Worm (Caenorhabditis elegans): ENCODE results near the gene C49C3.4.

C49C3.4 gene

DNA sequence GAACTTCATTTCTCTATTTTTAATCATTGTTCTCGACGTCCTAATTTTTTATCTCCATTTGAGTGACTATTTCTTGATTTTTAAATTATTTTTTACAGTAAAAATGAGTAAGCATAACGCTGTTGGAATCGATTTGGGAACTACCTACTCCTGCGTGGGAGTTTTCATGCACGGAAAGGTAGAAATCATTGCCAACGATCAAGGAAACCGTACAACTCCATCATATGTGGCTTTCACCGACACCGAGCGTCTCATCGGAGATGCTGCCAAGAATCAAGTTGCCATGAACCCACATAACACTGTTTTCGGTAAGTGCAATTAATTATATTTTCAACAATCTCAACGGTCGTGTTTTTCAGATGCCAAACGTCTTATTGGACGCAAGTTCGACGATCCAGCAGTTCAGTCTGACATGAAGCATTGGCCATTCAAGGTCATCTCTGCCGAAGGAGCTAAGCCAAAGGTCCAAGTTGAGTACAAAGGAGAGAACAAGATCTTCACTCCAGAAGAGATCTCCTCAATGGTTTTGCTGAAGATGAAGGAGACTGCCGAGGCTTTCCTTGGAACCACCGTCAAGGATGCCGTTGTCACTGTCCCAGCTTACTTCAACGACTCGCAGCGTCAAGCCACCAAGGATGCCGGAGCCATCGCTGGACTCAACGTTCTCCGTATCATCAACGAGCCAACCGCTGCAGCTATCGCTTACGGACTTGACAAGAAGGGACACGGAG, 41.6 kb upstream of the C49C3.4 start, which contains the start of gene hsp-1:
Gene hsp-1 (plus strand): TSS at position 99 of the 731 bp plus-strand sequence.
- TF ChIP-seq ceh-45 (GFP tag; IDR thresholded peaks at IDR 0.05) (no peak), madf-2 (tag; optimal IDR thresholded peaks at IDR 0.05) (no peak), sox-2 (GFP tag; IDR thresholded peaks at IDR 0.05) (no peak), ahr-1 (tag; optimal IDR thresholded peaks at IDR 0.05) (no peak), T23F11.4 (GFP tag; optimal IDR thresholded peaks at IDR 0.05) (no peak), hlh-6 (tag; optimal IDR thresholded peaks at IDR 0.05) (no peak)

DNA sequence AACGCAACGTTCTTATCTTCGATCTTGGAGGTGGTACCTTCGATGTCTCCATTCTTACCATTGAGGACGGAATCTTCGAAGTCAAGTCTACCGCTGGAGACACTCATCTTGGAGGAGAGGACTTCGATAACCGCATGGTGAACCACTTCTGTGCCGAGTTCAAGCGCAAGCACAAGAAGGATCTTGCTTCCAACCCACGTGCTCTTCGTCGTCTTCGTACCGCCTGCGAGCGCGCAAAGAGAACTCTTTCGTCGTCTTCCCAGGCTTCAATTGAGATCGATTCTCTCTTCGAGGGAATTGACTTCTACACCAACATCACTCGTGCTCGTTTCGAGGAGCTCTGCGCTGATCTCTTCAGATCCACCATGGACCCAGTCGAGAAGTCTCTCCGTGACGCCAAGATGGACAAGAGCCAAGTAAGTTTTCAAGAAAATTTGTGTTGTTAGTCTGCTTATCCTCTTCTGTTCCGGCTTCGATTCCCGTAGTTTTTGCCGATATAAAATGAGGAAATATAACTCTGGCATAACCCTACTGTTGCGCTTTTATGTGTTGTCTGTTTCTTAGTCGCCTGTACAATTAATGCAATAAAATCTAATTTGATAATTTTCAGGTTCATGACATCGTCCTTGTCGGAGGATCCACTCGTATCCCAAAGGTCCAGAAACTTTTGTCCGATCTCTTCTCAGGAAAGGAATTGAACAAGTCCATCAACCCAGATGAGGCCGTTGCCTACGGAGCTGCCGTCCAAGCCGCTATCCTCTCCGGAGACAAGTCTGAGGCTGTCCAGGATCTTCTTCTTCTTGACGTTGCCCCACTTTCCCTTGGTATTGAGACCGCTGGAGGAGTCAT, 40.8 kb upstream of the C49C3.4 start:
- TF ChIP-seq pha-4 (tag; optimal IDR thresholded peaks at IDR 0.05): no peak
- no peak for TF ChIP-seq syd-9 (tag; optimal IDR thresholded peaks at IDR 0.05)
- TF ChIP-seq ceh-31 (tag; optimal IDR thresholded peaks at IDR 0.05): no peak
- no peak for TF ChIP-seq Y22D7AL.16 (tag; optimal IDR thresholded peaks at IDR 0.05)
- TF ChIP-seq ceh-9 (tag; optimal IDR thresholded peaks at IDR 0.05): no peak
- no peak for TF ChIP-seq lim-6 (tag; optimal IDR thresholded peaks at IDR 0.05)
- TF ChIP-seq hlh-30 (tag; optimal IDR thresholded peaks at IDR 0.05; ENCODE audit: insufficient read depth): no peak
- TF ChIP-seq ceh-24 (tag; optimal IDR thresholded peaks at IDR 0.05): no peak
- no peak for TF ChIP-seq pax-1 (tag; optimal IDR thresholded peaks at IDR 0.05)
- TF ChIP-seq dmd-4 (tag; optimal IDR thresholded peaks at IDR 0.05; ENCODE audit: borderline replicate concordance): no peak
- no peak for TF ChIP-seq eyg-1 (tag; optimal IDR thresholded peaks at IDR 0.05)

DNA sequence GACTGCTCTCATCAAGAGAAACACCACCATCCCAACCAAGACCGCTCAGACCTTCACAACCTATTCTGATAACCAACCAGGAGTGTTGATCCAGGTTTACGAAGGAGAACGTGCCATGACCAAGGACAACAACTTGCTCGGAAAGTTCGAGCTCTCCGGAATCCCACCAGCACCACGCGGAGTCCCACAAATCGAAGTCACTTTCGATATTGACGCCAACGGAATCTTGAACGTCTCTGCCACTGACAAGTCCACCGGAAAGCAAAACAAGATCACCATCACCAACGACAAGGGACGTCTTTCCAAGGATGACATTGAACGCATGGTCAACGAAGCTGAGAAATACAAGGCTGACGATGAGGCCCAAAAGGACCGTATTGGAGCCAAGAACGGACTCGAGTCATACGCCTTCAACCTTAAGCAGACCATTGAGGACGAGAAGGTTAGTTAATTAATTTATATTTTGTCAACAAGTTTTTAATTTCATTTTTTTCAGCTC, 40.1 kb upstream of the C49C3.4 start:
- no peak for TF ChIP-seq pros-1 (tag; optimal IDR thresholded peaks at IDR 0.05)
- TF ChIP-seq dve-1 (tag; optimal IDR thresholded peaks at IDR 0.05): no peak
- no peak for TF ChIP-seq unc-86 (tag; optimal IDR thresholded peaks at IDR 0.05)
- no peak for TF ChIP-seq ama-1 (optimal IDR thresholded peaks at IDR 0.05)
- no peak for TF ChIP-seq pha-2 (tag; optimal IDR thresholded peaks at IDR 0.05)
- no peak for TF ChIP-seq rnt-1 (tag; optimal IDR thresholded peaks at IDR 0.05)
- TF ChIP-seq elt-2 (tag; optimal IDR thresholded peaks at IDR 0.05): no peak
- TF ChIP-seq eyg-1 (tag; optimal IDR thresholded peaks at IDR 0.05): no peak
- TF ChIP-seq ceh-34 (tag; optimal IDR thresholded peaks at IDR 0.05): no peak
- no peak for TF ChIP-seq ztf-16 (tag; optimal IDR thresholded peaks at IDR 0.05)
- no peak for TF ChIP-seq ceh-9 (tag; optimal IDR thresholded peaks at IDR 0.05)
- TF ChIP-seq ahr-1 (tag; optimal IDR thresholded peaks at IDR 0.05): no peak
- TF ChIP-seq syd-9 (tag; optimal IDR thresholded peaks at IDR 0.05): no peak

DNA sequence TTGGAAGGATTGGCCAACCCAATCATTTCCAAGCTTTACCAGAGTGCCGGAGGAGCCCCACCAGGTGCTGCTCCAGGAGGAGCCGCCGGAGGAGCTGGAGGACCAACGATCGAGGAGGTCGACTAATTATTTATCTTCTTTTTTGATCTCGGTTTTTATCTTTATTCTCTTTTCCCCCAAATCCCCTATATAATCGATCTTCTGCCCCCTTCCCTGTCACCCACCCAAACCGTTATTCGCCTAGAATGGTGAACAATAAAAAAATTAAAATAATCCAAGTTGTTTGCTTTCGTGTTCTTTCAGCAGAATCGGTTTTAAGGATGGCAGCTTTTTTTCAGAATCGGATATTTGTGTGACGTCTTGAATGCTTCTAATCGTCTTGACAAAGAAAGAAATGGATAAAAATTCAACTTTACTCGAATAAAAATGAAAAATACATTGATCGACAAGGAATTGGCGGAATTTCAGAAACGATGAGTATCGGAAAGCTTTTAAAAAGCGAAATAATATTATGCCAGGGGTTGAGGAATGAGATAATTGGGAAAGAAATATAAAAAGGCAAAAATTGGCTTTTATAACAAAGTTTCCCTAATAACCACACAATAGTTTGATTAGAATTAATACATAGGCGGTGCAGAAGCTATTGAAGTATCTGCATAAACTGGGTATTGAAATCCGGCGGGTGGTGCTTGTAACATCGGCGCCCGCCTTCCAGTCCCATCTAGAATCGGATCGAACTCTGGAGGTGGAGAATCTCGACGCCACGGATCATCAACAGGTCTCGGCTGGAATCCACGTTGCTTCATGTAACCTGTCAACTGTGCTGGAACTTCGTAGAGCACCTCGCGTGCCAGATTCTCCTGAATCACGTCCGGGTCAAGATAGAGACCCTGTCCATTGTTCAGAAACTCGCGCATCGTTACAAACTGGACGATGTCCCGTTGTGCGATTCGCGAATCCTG, 39.3 kb upstream of the C49C3.4 start:
- TF ChIP-seq pros-1 (tag; optimal IDR thresholded peaks at IDR 0.05): no peak

DNA sequence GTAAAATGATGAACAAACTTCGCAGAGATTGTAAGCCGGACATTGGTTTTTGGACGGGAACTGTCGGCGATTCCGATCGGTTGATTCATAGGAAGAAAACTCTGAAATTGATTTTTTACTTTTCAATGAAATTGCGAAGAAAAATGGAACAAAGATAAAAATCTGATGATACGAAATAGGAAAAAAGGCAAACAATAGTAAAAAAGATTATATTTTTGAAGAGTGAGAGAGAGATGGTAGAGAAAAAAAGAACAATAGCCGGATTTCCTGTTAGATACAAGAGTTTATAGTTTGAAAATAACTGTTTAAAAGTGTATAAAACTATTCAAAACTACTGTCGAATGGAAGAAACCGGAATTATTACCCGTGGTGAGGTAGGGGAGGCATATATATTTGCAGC, 36.5 kb upstream of the C49C3.4 start, which contains the start of gene nra-1:
Gene nra-1 (minus strand): TSS at position 101 of the 400 bp plus-strand sequence.
- TF ChIP-seq ceh-18 (tag; optimal IDR thresholded peaks at IDR 0.05) (no peak), syd-9 (tag; optimal IDR thresholded peaks at IDR 0.05) (no peak), nfya-1 (tag; optimal IDR thresholded peaks at IDR 0.05) (no peak), ceh-24 (tag; optimal IDR thresholded peaks at IDR 0.05) (no peak), pax-1 (tag; optimal IDR thresholded peaks at IDR 0.05) (no peak), fkh-10 (GFP tag; optimal IDR thresholded peaks at IDR 0.05) (no peak)

Measured in whole organism, late embryonic.